Worm (Caenorhabditis elegans) whole organism, midembryonic: Measurements from ENCODE around the gene srx-48.

Source experiments
- T22C8.4 ChIP-seq: fragments of 200-800 bp; sonication (Bioruptor generic); IDR thresholded peaks from 2 replicates; pipeline ENCODE4 v1.3.6; 2022; ENCODE audit warnings: missing genetic modification characterization, missing compliant biosample characterization
- cog-1 ChIP-seq: sonication (generic microtip); optimal IDR thresholded peaks from 2 replicates; lab custom pipeline; 2016; ENCODE audit warnings: missing genetic modification characterization, missing compliant biosample characterization
- flt-1 ChIP-seq: fragments of 200-800 bp; sonication (Bioruptor generic); IDR thresholded peaks from 2 replicates; pipeline ENCODE4 v1.3.6; 2022; ENCODE audit warnings: missing genetic modification characterization, missing compliant biosample characterization
- klf-2 ChIP-seq: fragments of 200-800 bp; sonication (Bioruptor generic); conservative IDR thresholded peaks from 2 replicates; pipeline ENCODE4 v1.3.6; 2022; ENCODE audit warnings: missing genetic modification reagents, missing genetic modification characterization, missing compliant biosample characterization
- med-1 ChIP-seq: sonication (generic microtip); optimal IDR thresholded peaks from 2 replicates; lab custom pipeline; 2017; ENCODE audit warnings: missing genetic modification characterization, mild to moderate bottlenecking, missing compliant biosample characterization, antibody characterized with exemption, missing genetic modification reagents; ENCODE audit not compliant: insufficient read depth
- ref-1 ChIP-seq: fragments of 200-800 bp; sonication (Bioruptor generic); conservative IDR thresholded peaks from 2 replicates; pipeline ENCODE4 v1.3.6; 2022; ENCODE audit warnings: missing genetic modification reagents, missing genetic modification characterization, missing compliant biosample characterization
- tab-1 ChIP-seq: fragments of 200-800 bp; sonication (Bioruptor generic); IDR thresholded peaks from 2 replicates; pipeline ENCODE4 v1.3.6; 2022; ENCODE audit warnings: missing genetic modification characterization, missing compliant biosample characterization
- ztf-23 ChIP-seq: fragments of 200-800 bp; sonication (Bioruptor generic); IDR thresholded peaks from 2 replicates; pipeline ENCODE4 v1.3.6; 2022; ENCODE audit warnings: missing genetic modification reagents, missing genetic modification characterization, missing compliant biosample characterization
- ztf-29 ChIP-seq: fragments of 200-800 bp; sonication (Bioruptor generic); IDR thresholded peaks from 2 replicates; pipeline ENCODE4 v1.3.6; 2022; ENCODE audit warnings: missing genetic modification reagents, missing genetic modification characterization, missing compliant biosample characterization

The srx-48 gene

DNA sequence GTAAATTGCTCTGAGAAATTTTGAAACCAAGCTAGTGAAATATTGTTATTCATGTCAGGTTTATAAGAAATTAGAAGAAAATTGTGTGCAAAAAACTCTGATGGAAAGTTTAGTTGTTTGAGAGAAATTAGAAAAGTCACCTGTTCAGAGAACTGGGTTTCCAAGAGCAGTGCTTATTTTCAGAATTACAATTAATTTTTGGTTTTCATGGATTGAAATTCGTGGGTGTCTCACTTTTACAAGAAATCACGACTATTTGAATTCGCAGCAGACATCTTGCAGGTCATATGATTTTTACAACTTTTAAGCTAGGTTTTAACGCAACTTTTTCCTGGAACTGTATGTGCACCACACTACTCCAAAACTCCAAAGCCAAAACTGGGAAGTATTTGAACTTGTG is 5.5 kb upstream of the srx-48 start, which contains the start of gene srz-10:
Gene srz-10 (minus strand): TSS at position 88 of the 400 bp plus-strand sequence.
- TF ChIP-seq cog-1 (tag; lab: Kevin White, UChicago) = no peak
- TF ChIP-seq tab-1 = no peak
- TF ChIP-seq ztf-23 (GFP tag; lab: Robert Waterston, UW) = no peak
- no peak for TF ChIP-seq ref-1 (GFP tag; lab: Robert Waterston, UW)

DNA sequence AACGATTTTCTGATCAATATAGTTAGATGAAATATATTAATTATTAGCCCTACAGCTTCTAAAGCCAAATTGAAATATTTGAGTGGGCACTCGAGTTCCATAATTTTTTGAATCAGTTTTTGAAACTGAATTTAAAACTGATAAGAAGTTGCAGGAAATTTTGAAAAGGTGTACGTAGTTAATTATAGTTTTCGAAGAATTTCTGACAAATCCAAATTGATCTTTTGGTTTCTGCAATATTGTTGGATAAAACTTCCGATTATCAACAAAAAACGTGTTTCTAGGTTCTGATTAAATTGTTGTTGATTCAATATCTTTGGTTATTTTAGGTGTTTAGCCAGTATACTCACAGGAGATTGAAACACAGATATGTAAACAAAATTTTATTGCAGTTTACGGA is 3.2 kb upstream of the srx-48 start, which contains the start of gene T26H8.4:
Gene T26H8.4 (minus strand): TSS at position 101 of the 400 bp plus-strand sequence.
- no peak for TF ChIP-seq ztf-23 (GFP tag; lab: Robert Waterston, UW)
- no peak for TF ChIP-seq ref-1 (GFP tag; lab: Robert Waterston, UW)
- TF ChIP-seq klf-2 (GFP tag; lab: Robert Waterston, UW) = no peak
- no peak for TF ChIP-seq flt-1 (GFP tag; lab: Robert Waterston, UW)
- no peak for TF ChIP-seq tab-1
- TF ChIP-seq T22C8.4 (GFP tag; lab: Robert Waterston, UW) = no peak
- TF ChIP-seq cog-1 (tag; lab: Kevin White, UChicago) = no peak
- no peak for TF ChIP-seq med-1
- TF ChIP-seq ztf-29 (GFP tag; lab: Robert Waterston, UW) = no peak

DNA sequence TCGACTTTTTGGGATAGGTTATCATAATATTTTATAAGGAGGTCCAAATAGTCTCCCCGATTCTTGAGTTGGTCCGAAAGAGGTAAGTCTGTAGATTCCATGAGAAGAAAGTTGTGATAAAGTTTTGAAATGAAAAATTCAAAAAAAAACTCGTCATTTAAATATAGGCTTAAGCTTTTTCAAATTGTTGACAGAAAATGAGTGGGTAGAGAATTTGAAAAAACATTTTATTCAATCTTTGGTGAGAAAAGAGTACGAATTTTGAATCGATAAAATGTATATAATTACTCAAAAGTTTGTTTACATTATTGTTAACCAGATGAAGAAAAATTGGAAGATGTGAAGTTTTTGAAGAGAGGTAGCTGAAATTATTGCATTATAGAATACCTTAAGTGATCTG is 2.0 kb upstream of the srx-48 start, which contains the start of gene T26H8.5:
Gene T26H8.5 (minus strand): TSS at position 101 of the 400 bp plus-strand sequence.
- TF ChIP-seq klf-2 (GFP tag; lab: Robert Waterston, UW) (no peak), ztf-29 (GFP tag; lab: Robert Waterston, UW) (no peak), med-1 (no peak), ref-1 (GFP tag; lab: Robert Waterston, UW) (no peak), T22C8.4 (GFP tag; lab: Robert Waterston, UW) (no peak)

DNA sequence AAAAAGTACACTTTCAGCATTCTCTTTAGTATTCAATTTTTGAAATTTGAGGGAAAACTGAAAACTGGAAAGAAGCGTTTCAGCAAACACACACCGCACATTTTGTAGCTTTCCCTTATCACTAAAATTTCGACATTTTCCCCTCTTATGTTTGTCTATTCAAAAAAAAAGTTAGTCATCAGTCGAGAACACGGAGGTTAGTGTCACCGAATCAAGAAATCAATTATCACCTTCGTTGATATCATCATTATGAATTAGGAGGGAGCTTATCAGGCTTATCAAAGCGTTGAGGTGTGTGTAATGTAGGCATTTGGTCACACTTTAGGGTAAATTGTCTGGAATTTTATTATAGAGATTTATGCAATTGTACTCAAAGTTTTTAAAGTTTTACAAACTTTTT is 4.9 kb downstream of the srx-48 start, which contains the start of gene cpr-3:
Gene cpr-3 (minus strand): TSS at position 104 of the 400 bp plus-strand sequence.
- no peak for TF ChIP-seq T22C8.4 (GFP tag; lab: Robert Waterston, UW)

DNA sequence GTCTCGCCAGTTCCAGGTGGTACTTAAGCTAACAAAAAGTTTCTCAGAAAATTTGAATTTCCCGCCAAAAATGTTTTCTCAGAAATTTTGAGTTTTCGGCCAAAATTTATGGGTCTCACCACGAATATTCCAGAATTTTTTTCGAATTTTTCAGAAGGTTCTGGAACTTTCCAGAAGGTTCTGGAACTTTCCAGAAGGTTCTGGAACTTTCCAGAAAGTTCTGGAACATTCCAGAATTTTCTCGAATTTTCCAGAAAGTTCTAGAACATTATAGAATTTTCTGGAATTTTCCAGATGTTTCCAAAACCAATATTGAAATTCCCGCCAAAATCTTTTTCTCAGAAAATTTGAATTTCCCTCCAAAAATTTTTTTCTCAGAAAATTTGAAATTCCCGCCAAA is 8.1 kb downstream of the srx-48 start:
- TF ChIP-seq flt-1 (GFP tag; lab: Robert Waterston, UW) = peak; percentile 91; the same call in 1 of the 2 replicates

DNA sequence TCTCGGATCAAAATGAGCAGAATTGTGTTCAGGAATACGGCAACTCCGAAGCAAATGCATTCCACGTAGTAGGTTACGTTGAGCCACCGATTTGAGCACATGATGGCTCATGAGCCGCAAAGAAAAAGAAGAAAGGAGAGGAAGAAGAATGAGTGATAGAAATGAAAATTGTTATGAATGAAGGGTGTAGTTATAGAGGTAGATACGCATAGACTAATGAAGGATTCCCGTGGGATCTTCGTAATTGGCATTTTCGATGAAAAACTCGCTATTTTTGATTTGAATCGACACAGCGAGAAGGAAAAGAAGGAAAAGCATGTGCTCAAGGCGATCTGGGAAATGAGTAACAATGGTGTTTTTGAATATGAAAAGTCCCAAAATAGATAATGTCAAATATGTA is 9.7 kb downstream of the srx-48 start, which contains the start of gene str-96:
Gene str-96 (minus strand): TSS at position 101 of the 400 bp plus-strand sequence.
- TF ChIP-seq ztf-29 (GFP tag; lab: Robert Waterston, UW) (no peak), tab-1 (no peak), T22C8.4 (GFP tag; lab: Robert Waterston, UW) (no peak), med-1 (no peak), ref-1 (GFP tag; lab: Robert Waterston, UW) (no peak), klf-2 (GFP tag; lab: Robert Waterston, UW) (no peak), cog-1 (tag; lab: Kevin White, UChicago) (no peak), flt-1 (GFP tag; lab: Robert Waterston, UW) (no peak), ztf-23 (GFP tag; lab: Robert Waterston, UW) (no peak)

DNA sequence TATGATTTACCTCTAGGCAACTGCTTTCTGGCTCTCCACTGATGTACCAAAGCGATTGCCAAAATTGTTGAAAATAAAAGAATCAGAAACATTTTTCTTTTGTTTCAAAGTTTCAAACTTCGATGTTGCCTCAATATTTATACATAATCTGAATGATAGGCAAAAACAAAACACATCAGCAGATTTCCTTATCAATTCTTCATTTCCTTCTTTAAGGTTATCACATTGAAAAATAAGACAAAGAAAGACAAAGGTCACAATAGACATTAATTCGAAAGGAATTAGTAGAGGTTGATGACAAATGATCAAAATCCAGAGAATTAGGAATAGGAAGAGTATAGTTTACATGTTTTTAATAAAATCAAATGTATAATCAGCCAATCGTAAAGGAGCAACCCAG is 12.5 kb downstream of the srx-48 start, which contains the start of gene cyp-34A2:
Gene cyp-34A2 (minus strand): TSS at position 101 of the 400 bp plus-strand sequence.
- TF ChIP-seq T22C8.4 (GFP tag; lab: Robert Waterston, UW) (no peak), med-1 (no peak), tab-1 (no peak), ref-1 (GFP tag; lab: Robert Waterston, UW) (no peak), klf-2 (GFP tag; lab: Robert Waterston, UW) (no peak), ztf-29 (GFP tag; lab: Robert Waterston, UW) (no peak), flt-1 (GFP tag; lab: Robert Waterston, UW) (no peak), cog-1 (tag; lab: Kevin White, UChicago) (no peak), ztf-23 (GFP tag; lab: Robert Waterston, UW) (no peak)

DNA sequence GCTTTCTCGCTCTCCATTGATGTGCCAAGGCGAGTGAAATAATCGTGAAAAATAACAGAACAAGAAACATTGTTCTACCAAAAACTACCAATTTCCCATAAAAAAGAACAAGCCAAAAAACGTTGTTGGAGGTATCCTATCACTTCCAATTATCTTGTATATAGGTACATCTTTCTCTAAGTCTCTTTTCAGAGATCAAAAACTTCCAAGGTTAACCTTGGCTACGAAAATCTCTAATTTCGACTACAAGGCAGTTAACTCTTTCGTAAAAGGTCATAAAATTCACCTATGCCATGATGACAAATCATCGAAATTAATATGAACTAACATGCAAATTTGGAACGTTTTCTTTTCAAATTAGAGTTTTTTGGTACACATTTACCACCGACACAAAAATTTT is 15.7 kb downstream of the srx-48 start, which contains the start of gene cyp-34A1:
Gene cyp-34A1 (minus strand): TSS at position 101 of the 400 bp plus-strand sequence.
- TF ChIP-seq klf-2 (GFP tag; lab: Robert Waterston, UW) (no peak), med-1 (no peak)

DNA sequence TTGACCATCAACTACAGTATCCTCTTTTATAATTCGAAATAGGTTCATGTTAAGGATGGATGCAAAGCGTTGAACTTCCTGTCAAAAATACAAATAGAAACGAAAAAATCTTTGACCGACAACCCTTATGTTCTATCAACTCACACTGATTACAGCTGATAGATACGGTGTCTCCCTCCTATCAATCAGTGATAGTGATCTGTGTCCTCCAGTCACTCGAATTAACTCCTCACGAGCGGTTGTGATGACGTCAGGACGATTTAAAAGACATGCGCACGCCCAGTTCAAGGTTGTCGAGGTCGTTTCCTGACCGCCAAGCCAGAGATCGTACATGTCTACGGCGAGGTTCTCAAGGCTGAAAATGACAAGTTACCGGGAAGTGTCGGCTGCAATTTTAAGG is 17.5 kb downstream of the srx-48 start:
- TF ChIP-seq T22C8.4 (GFP tag; lab: Robert Waterston, UW) (no peak), ref-1 (GFP tag; lab: Robert Waterston, UW) (no peak), tab-1 (no peak), klf-2 (GFP tag; lab: Robert Waterston, UW) (no peak), ztf-29 (GFP tag; lab: Robert Waterston, UW) (no peak), flt-1 (GFP tag; lab: Robert Waterston, UW) (no peak), cog-1 (tag; lab: Kevin White, UChicago) (no peak), med-1 (no peak), ztf-23 (GFP tag; lab: Robert Waterston, UW) (no peak)

DNA sequence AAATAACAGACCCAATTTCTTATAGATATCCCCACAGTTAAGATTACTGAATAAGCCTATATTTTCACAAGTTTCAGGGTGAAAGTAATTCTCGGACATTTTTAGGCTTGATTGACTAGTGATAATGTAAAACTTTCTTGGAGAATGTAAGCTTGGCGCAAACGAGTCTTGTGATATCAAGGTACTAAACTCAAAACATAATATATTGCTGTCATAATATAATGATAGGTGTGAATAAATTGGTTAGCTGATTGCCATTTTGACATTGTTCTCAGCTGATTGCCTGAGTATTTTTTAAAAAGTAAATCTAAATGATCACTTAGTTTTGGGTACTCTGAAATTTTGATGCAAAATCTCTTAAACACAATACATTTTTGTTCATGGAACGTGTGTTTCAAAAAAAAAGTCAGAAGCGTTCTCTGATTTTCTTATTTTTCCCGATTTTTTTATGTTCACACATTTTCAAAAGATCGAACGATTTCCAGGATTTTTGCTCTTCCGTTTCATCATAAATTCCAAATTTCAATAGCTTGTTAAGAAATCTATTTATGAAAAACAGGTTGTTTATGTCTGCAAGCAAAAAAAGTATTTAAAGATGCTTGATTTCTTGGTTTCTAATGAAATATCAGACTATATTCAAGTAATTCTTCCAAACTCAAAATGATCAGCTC is 22.1 kb downstream of the srx-48 start, which contains the start of the genes srw-19 and srx-51:
Gene srw-19 (minus strand): TSS at position 101 of the 671 bp plus-strand sequence.
Gene srx-51 (plus strand): TSS at position 621 of the 671 bp plus-strand sequence.
- no peak for TF ChIP-seq ztf-23 (GFP tag; lab: Robert Waterston, UW)
- TF ChIP-seq tab-1 = no peak
- no peak for TF ChIP-seq med-1
- no peak for TF ChIP-seq flt-1 (GFP tag; lab: Robert Waterston, UW)
- TF ChIP-seq cog-1 (tag; lab: Kevin White, UChicago) = no peak
- TF ChIP-seq klf-2 (GFP tag; lab: Robert Waterston, UW) = no peak
- TF ChIP-seq ztf-29 (GFP tag; lab: Robert Waterston, UW) = no peak
- TF ChIP-seq T22C8.4 (GFP tag; lab: Robert Waterston, UW) = no peak
- no peak for TF ChIP-seq ref-1 (GFP tag; lab: Robert Waterston, UW)
